Fruit fly (Drosophila melanogaster): ENCODE data around the gene Gem2.

The Gem2 gene

DNA sequence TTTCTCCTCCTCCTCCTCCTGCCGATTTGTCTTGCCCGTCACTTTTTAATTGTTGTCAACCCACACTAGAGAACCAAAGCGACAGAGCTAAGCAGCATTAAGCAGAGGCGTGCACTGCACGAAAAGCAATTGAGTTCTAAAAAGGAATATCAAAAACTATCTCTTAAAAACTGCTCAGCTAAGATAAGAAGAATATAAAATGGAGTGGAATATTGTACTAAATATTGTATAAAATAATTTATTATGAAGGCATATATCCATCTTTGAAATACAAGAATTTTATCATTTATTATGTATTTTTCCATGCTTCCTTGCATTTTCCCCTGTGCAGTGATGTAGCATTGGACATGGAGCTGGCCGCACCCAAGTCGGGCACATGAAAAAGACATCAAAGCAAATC, 45.1 kb downstream of the Gem2 start (continued):
- TF ChIP-seq dsx (GFP tag; optimal IDR thresholded peaks at IDR 0.05; ENCODE audit: poor library complexity, severe bottlenecking): peak; percentile 64
- TF ChIP-seq Eip93F (GFP tag; optimal IDR thresholded peaks at IDR 0.05): no peak
- TF ChIP-seq CG32006 (GFP tag; optimal IDR thresholded peaks at IDR 0.05): peak; percentile 61
- no peak for TF ChIP-seq Gug (GFP tag; IDR thresholded peaks at IDR 0.05)
- peak; percentile 69 for TF ChIP-seq CG3032 (tag; optimal IDR thresholded peaks at IDR 0.05)
- peak; percentile 50 for TF ChIP-seq pdm3 (GFP tag; optimal IDR thresholded peaks at IDR 0.05)
- no peak for TF ChIP-seq CG6854 (GFP tag; optimal IDR thresholded peaks at IDR 0.05)
- peak; percentile 62 for TF ChIP-seq CG9139 (GFP tag; optimal IDR thresholded peaks at IDR 0.05)
- TF ChIP-seq CG8319 (GFP tag; optimal IDR thresholded peaks at IDR 0.05): no peak
- TF ChIP-seq Ets21C (GFP tag; optimal IDR thresholded peaks at IDR 0.05): no peak
- peak; percentile 54 for TF ChIP-seq achi (GFP tag; optimal IDR thresholded peaks at IDR 0.05)
- peak; percentile 9 for TF ChIP-seq fd59A (GFP tag; optimal IDR thresholded peaks at IDR 0.05)
- TF ChIP-seq CG10669 (GFP tag; optimal IDR thresholded peaks at IDR 0.05): peak; percentile 53
- TF ChIP-seq Blimp-1 (GFP tag; optimal IDR thresholded peaks at IDR 0.05): no peak

DNA sequence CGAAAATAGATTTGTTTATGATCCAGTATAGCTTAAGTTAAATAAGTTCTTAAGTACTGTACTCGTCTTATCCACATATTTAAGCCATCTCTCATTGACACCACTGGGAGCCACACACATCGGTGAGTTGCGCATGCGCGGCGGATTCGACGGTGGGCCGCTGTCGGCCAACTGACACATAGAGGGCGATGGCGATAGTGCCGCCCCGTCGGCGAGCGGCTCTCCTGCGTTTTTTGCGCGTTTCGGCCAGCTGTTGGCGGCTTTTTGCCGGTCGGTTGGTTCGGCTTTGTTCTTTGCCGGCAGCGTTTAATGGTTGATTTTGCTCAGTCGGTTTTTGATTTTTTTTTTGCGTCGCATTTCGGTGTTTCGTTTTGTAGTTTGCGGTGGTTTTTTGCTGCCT, 45.9 kb downstream of the Gem2 start:
- TF ChIP-seq topi (GFP tag; optimal IDR thresholded peaks at IDR 0.05) (no peak), CG9139 (GFP tag; optimal IDR thresholded peaks at IDR 0.05) (no peak), dsx (GFP tag; optimal IDR thresholded peaks at IDR 0.05; ENCODE audit: poor library complexity, severe bottlenecking) (no peak), ss (GFP tag; optimal IDR thresholded peaks at IDR 0.05) (peak in 1 of 2 experiments; percentile 1), cyc (GFP tag; optimal IDR thresholded peaks at IDR 0.05) (no peak), CG6854 (GFP tag; optimal IDR thresholded peaks at IDR 0.05) (no peak), acj6 (GFP tag; optimal IDR thresholded peaks at IDR 0.05) (no peak), CG15336 (GFP tag; IDR thresholded peaks at IDR 0.05) (no peak), CG6163 (GFP tag; IDR thresholded peaks at IDR 0.05) (peak; percentile 44; the same call in 1 of the 3 replicates), Ets96B (tag; optimal IDR thresholded peaks at IDR 0.05) (no peak), CG8119 (GFP tag; IDR thresholded peaks at IDR 0.05) (no peak), Hr39 (GFP tag; optimal IDR thresholded peaks at IDR 0.05) (no peak), OdsH (GFP tag; optimal IDR thresholded peaks at IDR 0.05) (no peak), fd59A (GFP tag; optimal IDR thresholded peaks at IDR 0.05) (no peak), Hr38 (GFP tag; optimal IDR thresholded peaks at IDR 0.05) (no peak), CG11762 (GFP tag; optimal IDR thresholded peaks at IDR 0.05; ENCODE audit: insufficient read depth) (no peak), CG6808 (GFP tag; optimal IDR thresholded peaks at IDR 0.05) (peak; percentile 24), CG11294 (GFP tag; IDR thresholded peaks at IDR 0.05) (no peak)

DNA sequence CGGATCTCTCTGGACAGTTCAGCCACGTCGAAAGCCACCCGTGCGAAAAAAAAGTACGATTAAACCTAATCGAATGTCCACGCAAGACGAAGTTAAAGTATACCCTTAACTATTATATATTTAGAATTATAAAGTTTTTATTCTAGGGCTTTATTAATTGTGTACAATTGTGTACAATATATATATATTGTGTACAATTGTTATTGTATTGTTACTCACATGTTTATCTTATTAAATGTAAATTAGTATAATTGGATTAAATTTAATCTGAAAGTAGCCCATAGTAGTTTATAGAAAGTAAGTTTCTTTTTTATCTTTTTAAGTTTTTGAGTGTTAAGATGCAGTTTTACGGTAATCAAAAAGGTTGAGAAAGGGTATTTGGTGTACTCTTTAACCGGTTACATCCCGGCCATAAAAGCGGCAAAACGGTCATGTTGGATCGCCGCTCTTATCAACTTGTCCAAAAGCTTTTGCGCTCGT, 46.8 kb downstream of the Gem2 start, which contains the start of gene CG43407:
Gene CG43407 (minus strand): TSS at position 51 of the 480 bp plus-strand sequence.
- TF ChIP-seq CG8119 (GFP tag; IDR thresholded peaks at IDR 0.05) (0 out of 3 replicates have a peak, but pooled peaks have one; percentile 16), acj6 (GFP tag; optimal IDR thresholded peaks at IDR 0.05) (peak; percentile 15), achi (GFP tag; optimal IDR thresholded peaks at IDR 0.05) (peak; percentile 45), CG3032 (tag; optimal IDR thresholded peaks at IDR 0.05) (no peak), CG3919 (GFP tag; optimal IDR thresholded peaks at IDR 0.05) (no peak), svp (GFP tag) (peak; percentile 23), OdsH (GFP tag; optimal IDR thresholded peaks at IDR 0.05) (peak; percentile 53), esn (GFP tag; optimal IDR thresholded peaks at IDR 0.05) (peak; percentile 34), fd59A (GFP tag; optimal IDR thresholded peaks at IDR 0.05) (peak; percentile 18), CG6792 (GFP tag; optimal IDR thresholded peaks at IDR 0.05) (peak; percentile 8), CG32006 (GFP tag; optimal IDR thresholded peaks at IDR 0.05) (peak; percentile 56), Ets96B (tag; optimal IDR thresholded peaks at IDR 0.05) (peak; percentile 28), CG31627 (GFP tag; optimal IDR thresholded peaks at IDR 0.05) (no peak), Eip78C (GFP tag) (peak; percentile 76), Blimp-1 (GFP tag; optimal IDR thresholded peaks at IDR 0.05) (no peak), Gug (GFP tag; IDR thresholded peaks at IDR 0.05) (no peak), CG1621 (tag; optimal IDR thresholded peaks at IDR 0.05) (no peak), Eip93F (GFP tag; optimal IDR thresholded peaks at IDR 0.05) (no peak), CG15336 (GFP tag; IDR thresholded peaks at IDR 0.05) (0 out of 2 replicates have a peak, but pooled peaks have one; percentile 11), CG34406 (GFP tag; optimal IDR thresholded peaks at IDR 0.05) (peak; percentile 55), CG6854 (GFP tag; optimal IDR thresholded peaks at IDR 0.05) (no peak), salr (GFP tag; optimal IDR thresholded peaks at IDR 0.05) (peak in 1 of 2 experiments; percentile 25), net (GFP tag; optimal IDR thresholded peaks at IDR 0.05) (peak; percentile 6), CG8632 (GFP tag; optimal IDR thresholded peaks at IDR 0.05) (peak; percentile 44), eg (GFP tag; IDR thresholded peaks at IDR 0.05) (no peak), CG16779 (tag; optimal IDR thresholded peaks at IDR 0.05) (no peak), ss (GFP tag; optimal IDR thresholded peaks at IDR 0.05) (peak in 1 of 2 experiments; percentile 40), Met (GFP tag; optimal IDR thresholded peaks at IDR 0.05) (no peak), dsx (GFP tag; optimal IDR thresholded peaks at IDR 0.05; ENCODE audit: poor library complexity, severe bottlenecking) (peak; percentile 10), CG4318 (GFP tag; optimal IDR thresholded peaks at IDR 0.05) (peak; percentile 1)
